Worm (Caenorhabditis elegans) whole organism, L4 larva: ENCODE data around the gene srw-7.

Experiments
- F49E8.2 ChIP-seq: sonication (generic microtip); optimal IDR thresholded peaks from 2 replicates; lab custom pipeline; 2016; ENCODE audit warnings: missing compliant biosample characterization, mild to moderate bottlenecking, missing genetic modification characterization, borderline replicate concordance
- R02D3.7 ChIP-seq: fragments of 150-350 bp; sonication (generic microtip); optimal IDR thresholded peaks from 3 replicates; lab custom pipeline; 2014; ENCODE audit warnings: missing biosample characterization, missing genetic modification characterization
- Y48G9A.11 ChIP-seq: fragments of 200-800 bp; sonication (Bioruptor generic); IDR thresholded peaks from 2 replicates; pipeline ENCODE4 v1.3.6; 2022; ENCODE audit warnings: missing genetic modification reagents, missing genetic modification characterization, missing compliant biosample characterization
- aha-1 ChIP-seq: fragments of 150-350 bp; peaks from one replicate; lab custom pipeline; 2014; ENCODE audit warnings: missing biosample characterization, missing genetic modification characterization
- ama-1 ChIP-seq: fragments of 150-350 bp; optimal IDR thresholded peaks from 2 replicates; lab custom pipeline; 2014; ENCODE audit warnings: inconsistent platforms, mixed read lengths
- ceh-20 ChIP-seq: fragments of 200-800 bp; sonication (Bioruptor generic); IDR thresholded peaks from 2 replicates; pipeline ENCODE4 v1.3.6; 2022; ENCODE audit warnings: missing genetic modification reagents, missing genetic modification characterization, missing compliant biosample characterization
- ctbp-1 ChIP-seq: fragments of 200-800 bp; sonication (Bioruptor generic); IDR thresholded peaks from 2 replicates; pipeline ENCODE4 v1.3.6; 2022; ENCODE audit warnings: missing genetic modification reagents, missing genetic modification characterization, missing compliant biosample characterization
- daf-12 ChIP-seq: fragments of 150-350 bp; optimal IDR thresholded peaks from 2 replicates; lab custom pipeline; 2014; ENCODE audit warnings: missing biosample characterization, missing genetic modification reagents, missing genetic modification characterization
- daf-16 ChIP-seq, 3 experiments: sonication (generic microtip); optimal IDR thresholded peaks; 2 replicates each; lab custom pipeline; 2016 to 2017; ENCODE audit warnings: missing genetic modification characterization in 3 of 3, missing genetic modification reagents in 3 of 3, mild to moderate bottlenecking in 2 of 3, missing compliant biosample characterization in 2 of 3, missing biosample characterization in 1 of 3, moderate library complexity in 1 of 3
- dmd-6 ChIP-seq: fragments of 200-800 bp; sonication (Bioruptor generic); IDR thresholded peaks from 2 replicates; pipeline ENCODE4 v1.3.6; 2022; ENCODE audit warnings: missing genetic modification reagents, missing genetic modification characterization, missing compliant biosample characterization
- dpl-1 ChIP-seq: fragments of 150-350 bp; optimal IDR thresholded peaks from 2 replicates; lab custom pipeline; 2014; ENCODE audit warnings: missing biosample characterization, missing genetic modification reagents, missing genetic modification characterization
- dve-1 ChIP-seq: sonication (generic microtip); optimal IDR thresholded peaks from 2 replicates; lab custom pipeline; 2017; ENCODE audit warnings: antibody characterized with exemption, mild to moderate bottlenecking, missing genetic modification characterization, missing compliant biosample characterization; ENCODE audit not compliant: insufficient read depth
- egl-43 ChIP-seq: fragments of 200-800 bp; sonication (Bioruptor generic); IDR thresholded peaks from 2 replicates; pipeline ENCODE4 v1.3.6; 2022; ENCODE audit warnings: missing genetic modification reagents, missing genetic modification characterization, missing compliant biosample characterization
- hif-1 ChIP-seq, 2 experiments: sonication (generic microtip); optimal IDR thresholded peaks; 2 replicates each; lab custom pipeline; 2016 to 2017; ENCODE audit warnings: missing compliant biosample characterization in 2 of 2, missing genetic modification characterization in 2 of 2, missing genetic modification reagents in 2 of 2, missing genotype in 2 of 2, mild to moderate bottlenecking in 1 of 2
- hlh-11 ChIP-seq: fragments of 200-800 bp; sonication (Bioruptor generic); optimal IDR thresholded peaks from 2 replicates; lab custom pipeline; 2018; ENCODE audit warnings: mild to moderate bottlenecking, missing genetic modification characterization, missing compliant biosample characterization
- hlh-30 ChIP-seq: sonication (generic microtip); optimal IDR thresholded peaks from 2 replicates; lab custom pipeline; 2017; ENCODE audit warnings: antibody characterized with exemption, mild to moderate bottlenecking, missing genetic modification characterization, missing compliant biosample characterization; ENCODE audit not compliant: insufficient read depth
- hmg-1.1 ChIP-seq: fragments of 200-800 bp; sonication (Bioruptor generic); IDR thresholded peaks from 2 replicates; pipeline ENCODE4 v1.3.6; 2022; ENCODE audit warnings: missing genetic modification reagents, missing genetic modification characterization, missing compliant biosample characterization
- jun-1 ChIP-seq: fragments of 150-350 bp; optimal IDR thresholded peaks from 2 replicates; lab custom pipeline; 2014; ENCODE audit warnings: missing biosample characterization, missing genetic modification reagents, missing genetic modification characterization
- lin-1 ChIP-seq: fragments of 200-800 bp; sonication (Bioruptor generic); IDR thresholded peaks from 2 replicates; pipeline ENCODE4 v1.3.6; 2022; ENCODE audit warnings: missing genetic modification reagents, missing genetic modification characterization, missing compliant biosample characterization
- lin-13 ChIP-seq: fragments of 150-350 bp; optimal IDR thresholded peaks from 2 replicates; lab custom pipeline; 2014; ENCODE audit warnings: missing biosample characterization, missing genetic modification reagents, missing genetic modification characterization
- lin-15B ChIP-seq: fragments of 150-350 bp; sonication (generic microtip); optimal IDR thresholded peaks from 3 replicates; lab custom pipeline; 2014; ENCODE audit warnings: missing biosample characterization, missing genetic modification characterization
- lin-38 ChIP-seq: fragments of 200-800 bp; sonication (Bioruptor generic); IDR thresholded peaks from 2 replicates; pipeline ENCODE4 v1.3.6; 2022; ENCODE audit warnings: missing genetic modification reagents, missing genetic modification characterization, missing compliant biosample characterization
- lsy-2 ChIP-seq, 2 experiments: fragments of 150-350 bp in 1 of 2; sonication (generic microtip) in 1 of 2; optimal IDR thresholded peaks; 2 replicates each; lab custom pipeline; 2014 to 2017; ENCODE audit warnings: missing biosample characterization in 2 of 2, missing genetic modification characterization in 2 of 2
- mep-1 ChIP-seq: fragments of 150-350 bp; sonication (generic microtip); optimal IDR thresholded peaks from 3 replicates; lab custom pipeline; 2014; ENCODE audit warnings: missing biosample characterization, missing genetic modification characterization
- mes-2 ChIP-seq: sonication (generic microtip); optimal IDR thresholded peaks from 2 replicates; lab custom pipeline; 2016; ENCODE audit warnings: missing genotype, mild to moderate bottlenecking, missing genetic modification characterization, missing compliant biosample characterization; ENCODE audit not compliant: poor library complexity, severe bottlenecking
- nhr-10 ChIP-seq: fragments of 150-350 bp; optimal IDR thresholded peaks from 2 replicates; lab custom pipeline; 2014; ENCODE audit warnings: missing biosample characterization, missing genetic modification characterization
- nhr-11 ChIP-seq: fragments of 150-350 bp; optimal IDR thresholded peaks from 2 replicates; lab custom pipeline; 2014; ENCODE audit warnings: missing biosample characterization, missing genetic modification characterization
- nhr-111 ChIP-seq: fragments of 200-800 bp; sonication (Bioruptor generic); optimal IDR thresholded peaks from 2 replicates; lab custom pipeline; 2018; ENCODE audit warnings: mild to moderate bottlenecking, missing genetic modification characterization, missing compliant biosample characterization
- nhr-28 ChIP-seq: fragments of 150-350 bp; optimal IDR thresholded peaks from 2 replicates; lab custom pipeline; 2014; ENCODE audit warnings: missing biosample characterization, missing genetic modification characterization
- nhr-42 ChIP-seq: fragments of 200-800 bp; sonication (Bioruptor generic); IDR thresholded peaks from 2 replicates; pipeline ENCODE4 v1.3.6; 2022; ENCODE audit warnings: missing genetic modification characterization, missing compliant biosample characterization
- nhr-48 ChIP-seq: sonication (generic microtip); optimal IDR thresholded peaks from 2 replicates; lab custom pipeline; 2016; ENCODE audit warnings: mild to moderate bottlenecking, missing genetic modification characterization, missing compliant biosample characterization
- nhr-76 ChIP-seq: fragments of 150-350 bp; optimal IDR thresholded peaks from 2 replicates; lab custom pipeline; 2014; ENCODE audit warnings: missing biosample characterization, missing genetic modification characterization
- nhr-77 ChIP-seq: fragments of 150-350 bp; optimal IDR thresholded peaks from 2 replicates; lab custom pipeline; 2014; ENCODE audit warnings: missing biosample characterization, missing genetic modification characterization
- pha-4 ChIP-seq, 2 experiments: fragments of 150-350 bp in 1 of 2; fragments of 200-800 bp in 1 of 2; sonication (Bioruptor generic) in 1 of 2; IDR thresholded peaks in 1 of 2; optimal IDR thresholded peaks in 1 of 2; 2 replicates each; pipeline versions ENCODE4 v1.3.6 to Lab custom; 2014 to 2022; ENCODE audit warnings: missing genetic modification characterization in 2 of 2, missing genetic modification reagents in 2 of 2, missing biosample characterization in 1 of 2, missing compliant biosample characterization in 1 of 2
- php-3 ChIP-seq: fragments of 200-800 bp; sonication (Bioruptor generic); IDR thresholded peaks from 2 replicates; pipeline ENCODE4 v1.3.6; 2022; ENCODE audit warnings: missing genetic modification reagents, missing genetic modification characterization, missing compliant biosample characterization
- rbr-2 ChIP-seq: sonication (generic microtip); optimal IDR thresholded peaks from 2 replicates; lab custom pipeline; 2016; ENCODE audit warnings: missing genotype, missing genetic modification characterization, missing compliant biosample characterization
- snpc-4 ChIP-seq: fragments of 150-350 bp; optimal IDR thresholded peaks from 2 replicates; lab custom pipeline; 2014; ENCODE audit warnings: missing biosample characterization, missing genetic modification characterization
- unc-130 ChIP-seq: sonication (generic microtip); optimal IDR thresholded peaks from 2 replicates; lab custom pipeline; 2016; ENCODE audit warnings: missing genetic modification reagents, missing genetic modification characterization, missing compliant biosample characterization
- unc-39 ChIP-seq: sonication (generic microtip); optimal IDR thresholded peaks from 2 replicates; lab custom pipeline; 2017; ENCODE audit warnings: missing biosample characterization, missing genetic modification characterization
- unc-62 ChIP-seq, 3 experiments: fragments of 150-350 bp in 1 of 3; sonication (generic microtip); optimal IDR thresholded peaks in 2 of 3; peaks in 1 of 3; 1 replicate in 1 of 3; 2 replicates in 2 of 3; lab custom pipeline; 2014 to 2017; ENCODE audit warnings: missing biosample characterization in 3 of 3, missing genetic modification characterization in 3 of 3, missing genetic modification reagents in 3 of 3, missing genotype in 1 of 3
- zip-2 ChIP-seq: fragments of 150-350 bp; optimal IDR thresholded peaks from 2 replicates; lab custom pipeline; 2014; ENCODE audit warnings: missing biosample characterization, missing genetic modification characterization
- ztf-11 ChIP-seq: fragments of 150-350 bp; optimal IDR thresholded peaks from 2 replicates; lab custom pipeline; 2014; ENCODE audit warnings: missing biosample characterization, missing genetic modification characterization

The srw-7 gene

ce11 chrV:3805961-3806360, at the start of gene srw-7:
Gene srw-7, plus strand, starts transcription at chrV:3806261.
- TF ChIP-seq nhr-42 (no peak), nhr-77 (tag; lab: Kevin White, UChicago) (no peak), zip-2 (tag; lab: Kevin White, UChicago) (no peak), nhr-48 (tag; lab: Kevin White, UChicago) (no peak), jun-1 (tag; lab: Kevin White, UChicago) (no peak), lin-15B (tag; lab: Kevin White, UChicago) (no peak), daf-12 (tag; lab: Kevin White, UChicago) (no peak), ztf-11 (tag; lab: Kevin White, UChicago) (no peak), unc-62 (GFP tag; optimal IDR thresholded peaks at IDR 0.05 in 1 of 2; lab: Kevin White, UChicago) (no peak), unc-62 (tag; optimal IDR thresholded peaks at IDR 0.05; lab: Kevin White, UChicago) (no peak), ama-1 (no peak), dve-1 (no peak)
- TF ChIP-seq, all 104 proteins: peak for 0

ce11 chrV:3756887-3757286, 49.2 kb upstream of the srw-7 start, which contains the start of gene gid-7:
Gene gid-7, minus strand, starts transcription at chrV:3757074.
- TF ChIP-seq aha-1 (tag; lab: Kevin White, UChicago), result peak; percentile 95
- peak; percentile 37; the same call in 1 of the 2 replicates for TF ChIP-seq hmg-1.1 (GFP tag; lab: Robert Waterston, UW)
- peak; percentile 31 for TF ChIP-seq mep-1
- peak; percentile 2 for TF ChIP-seq unc-130 (GFP tag; lab: Kevin White, UChicago)
- no peak for TF ChIP-seq nhr-42
- peak; percentile 5 for TF ChIP-seq F49E8.2 (tag; lab: Kevin White, UChicago)
- peak; percentile 67 for TF ChIP-seq hlh-11 (tag; lab: Kevin White, UChicago)
- TF ChIP-seq lsy-2 (tag; optimal IDR thresholded peaks at IDR 0.05; lab: Kevin White, UChicago), result peak in 1 of 2 experiments; percentile 54
- TF ChIP-seq daf-16 (GFP tag; optimal IDR thresholded peaks at IDR 0.05; lab: Kevin White, UChicago), result no peak
- TF ChIP-seq daf-16 (tag; optimal IDR thresholded peaks at IDR 0.05; lab: Kevin White, UChicago), result peak; percentile 24
- TF ChIP-seq ama-1, result no peak
- TF ChIP-seq lin-13 (GFP tag; lab: Kevin White, UChicago), result peak; percentile 32
- peak; percentile 63 for TF ChIP-seq dpl-1 (GFP tag; lab: Kevin White, UChicago)
- TF ChIP-seq nhr-28, result peak; percentile 20
- 0 out of 2 replicates have a peak, but pooled peaks have one; percentile 26 for TF ChIP-seq Y48G9A.11 (GFP tag; lab: Robert Waterston, UW)
- no peak for TF ChIP-seq ctbp-1 (GFP tag; lab: Robert Waterston, UW)
- peak; percentile 56 for TF ChIP-seq lin-38 (GFP tag; lab: Robert Waterston, UW)
- peak; percentile 65 for TF ChIP-seq mes-2 (tag; lab: Kevin White, UChicago)
- peak; percentile 70 for TF ChIP-seq hlh-30 (tag; lab: Kevin White, UChicago)
- TF ChIP-seq ceh-20 (GFP tag; lab: Robert Waterston, UW), result no peak
- TF ChIP-seq unc-62 (GFP tag; optimal IDR thresholded peaks at IDR 0.05 in 1 of 2; lab: Kevin White, UChicago), result peak in 1 of 2 experiments; percentile 96
- no peak for TF ChIP-seq unc-62 (tag; optimal IDR thresholded peaks at IDR 0.05; lab: Kevin White, UChicago)
- peak; percentile 28; the same call in 1 of the 2 replicates for TF ChIP-seq egl-43 (GFP tag; lab: Robert Waterston, UW)
- no peak for TF ChIP-seq unc-39 (tag; lab: Kevin White, UChicago)

ce11 chrV:3759419-3759915, 46.6 kb upstream of the srw-7 start, which contains the start of gene chk-1:
Gene chk-1, minus strand, starts transcription at chrV:3759469.
- no peak for TF ChIP-seq nhr-76 (tag; lab: Kevin White, UChicago)
- no peak for TF ChIP-seq snpc-4
- TF ChIP-seq nhr-77 (tag; lab: Kevin White, UChicago), result peak; percentile 35
- TF ChIP-seq R02D3.7 (tag; lab: Kevin White, UChicago), result peak; percentile 88
- peak; percentile 95 for TF ChIP-seq dpl-1 (GFP tag; lab: Kevin White, UChicago)
- TF ChIP-seq nhr-111 (GFP tag; lab: Kevin White, UChicago), result no peak
- no peak for TF ChIP-seq lin-1
- TF ChIP-seq pha-4 (GFP tag; IDR thresholded peaks at IDR 0.05; lab: Robert Waterston, UW), result no peak
- peak; percentile 24 for TF ChIP-seq pha-4 (tag; optimal IDR thresholded peaks at IDR 0.05; lab: Kevin White, UChicago)
- peak; percentile 97 for TF ChIP-seq Y48G9A.11 (GFP tag; lab: Robert Waterston, UW)
- TF ChIP-seq hlh-11 (tag; lab: Kevin White, UChicago), result peak; percentile 50
- TF ChIP-seq nhr-11, result no peak
- TF ChIP-seq hlh-30 (tag; lab: Kevin White, UChicago), result peak; percentile 52
- peak; percentile 14; the same call in 1 of the 2 replicates for TF ChIP-seq dmd-6 (GFP tag; lab: Robert Waterston, UW)
- TF ChIP-seq hif-1 (tag; optimal IDR thresholded peaks at IDR 0.05; lab: Kevin White, UChicago), result peak in 1 of 2 experiments; percentile 63
- TF ChIP-seq rbr-2 (tag; lab: Kevin White, UChicago), result peak; percentile 39
- TF ChIP-seq php-3, result no peak
- peak; percentile 83 for TF ChIP-seq mes-2 (tag; lab: Kevin White, UChicago)
- TF ChIP-seq nhr-10, result no peak
- TF ChIP-seq, all 104 proteins: peak for 11
